Worm (Caenorhabditis elegans) whole organism, L4 larva: Measurements from ENCODE around the gene C01G5.4.

ENCODE experiments used
- dve-1 ChIP-seq: sonication (generic microtip); optimal IDR thresholded peaks from 2 replicates; lab custom pipeline; 2017; ENCODE audit warnings: antibody characterized with exemption, mild to moderate bottlenecking, missing genetic modification characterization, missing compliant biosample characterization; ENCODE audit not compliant: insufficient read depth
- mep-1 ChIP-seq: fragments of 150-350 bp; sonication (generic microtip); optimal IDR thresholded peaks from 3 replicates; lab custom pipeline; 2014; ENCODE audit warnings: missing biosample characterization, missing genetic modification characterization
- spr-1 ChIP-seq: sonication (generic microtip); optimal IDR thresholded peaks from 2 replicates; lab custom pipeline; 2016; ENCODE audit warnings: mild to moderate bottlenecking, missing genetic modification characterization, missing compliant biosample characterization
- zip-2 ChIP-seq: fragments of 150-350 bp; optimal IDR thresholded peaks from 2 replicates; lab custom pipeline; 2014; ENCODE audit warnings: missing biosample characterization, missing genetic modification characterization

DNA sequence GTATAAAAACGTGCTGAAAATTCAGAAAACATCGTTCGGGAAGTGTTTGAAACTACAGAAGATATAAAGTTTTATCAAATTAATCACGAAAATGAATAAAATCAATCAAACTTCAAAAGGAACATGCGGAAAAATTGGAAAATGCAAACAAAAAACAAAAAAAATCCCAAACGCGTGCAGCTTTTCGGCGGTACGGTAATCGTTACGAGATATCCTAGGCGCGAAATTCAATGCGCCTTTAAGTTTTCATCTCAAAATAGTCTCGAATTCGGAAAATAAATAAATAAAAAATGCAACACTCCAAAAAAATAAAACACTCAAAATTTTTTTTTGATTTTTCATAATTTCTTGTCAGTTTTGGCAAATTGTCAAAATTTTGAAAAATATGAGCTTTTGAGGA is 1.7 kb upstream of the C01G5.4 start:
- no peak for TF ChIP-seq zip-2 (tag; lab: Kevin White, UChicago)
- TF ChIP-seq dve-1 (tag; lab: Kevin White, UChicago) = no peak
- TF ChIP-seq mep-1 = no peak
- TF ChIP-seq spr-1 (tag; lab: Kevin White, UChicago) = no peak
